Worm (Caenorhabditis elegans) whole organism, mixed stage, embryonic: ENCODE data around the gene str-199.

ENCODE experiments used
- blmp-1 ChIP-seq: fragments of 150-350 bp; optimal IDR thresholded peaks from 2 replicates; lab custom pipeline; 2014; ENCODE audit warnings: missing biosample characterization, missing genetic modification characterization
- ces-1 ChIP-seq: fragments of 150-350 bp; optimal IDR thresholded peaks from 2 replicates; lab custom pipeline; 2014; ENCODE audit warnings: missing biosample characterization, missing genetic modification reagents, missing genetic modification characterization
- elt-1 ChIP-seq: sonication (generic microtip); optimal IDR thresholded peaks from 2 replicates; lab custom pipeline; 2017; ENCODE audit warnings: missing genetic modification characterization, mild to moderate bottlenecking, missing compliant biosample characterization, antibody characterized with exemption, moderate library complexity, borderline replicate concordance; ENCODE audit not compliant: insufficient read depth
- mep-1 ChIP-seq: fragments of 150-350 bp; optimal IDR thresholded peaks from 2 replicates; lab custom pipeline; 2017; ENCODE audit warnings: missing biosample characterization, missing genetic modification reagents, missing genetic modification characterization, inconsistent platforms
- nhr-2 ChIP-seq: fragments of 150-350 bp; optimal IDR thresholded peaks from 2 replicates; lab custom pipeline; 2014; ENCODE audit warnings: missing biosample characterization, missing genetic modification characterization
- nhr-28 ChIP-seq: fragments of 150-350 bp; optimal IDR thresholded peaks from 2 replicates; lab custom pipeline; 2014; ENCODE audit warnings: missing biosample characterization, missing genetic modification characterization
- pha-4 ChIP-seq: fragments of 150-350 bp; optimal IDR thresholded peaks from 2 replicates; lab custom pipeline; 2018; ENCODE audit warnings: missing biosample characterization, missing genetic modification reagents, missing genetic modification characterization
- unc-62 ChIP-seq: fragments of 150-350 bp; optimal IDR thresholded peaks from 2 replicates; lab custom pipeline; 2014; ENCODE audit warnings: missing biosample characterization, missing genetic modification reagents, missing genetic modification characterization

DNA sequence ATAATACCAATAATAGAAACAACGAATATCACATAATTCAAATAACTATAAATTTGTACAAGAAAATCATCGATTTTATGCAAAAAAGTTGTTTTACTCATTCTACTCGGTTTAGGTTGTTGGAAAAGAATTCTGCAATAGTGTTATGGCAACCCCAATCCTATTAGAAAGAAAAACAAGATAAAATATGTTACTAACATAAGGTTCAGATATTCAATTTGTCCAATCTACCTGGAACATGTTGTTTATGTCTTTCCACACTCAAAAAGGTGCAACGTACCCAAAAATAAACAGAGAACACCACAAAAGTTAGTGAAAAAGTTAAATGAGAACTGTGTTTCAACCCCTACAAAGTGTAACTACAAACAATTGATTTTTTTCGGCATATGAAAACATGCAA, 19.5 kb downstream of the str-199 start, which contains the start of gene srw-51:
- TF ChIP-seq mep-1 (tag; lab: Kevin White, UChicago) (no peak), pha-4 (tag; lab: Kevin White, UChicago) (no peak), unc-62 (no peak), nhr-28 (tag; lab: Kevin White, UChicago) (no peak), ces-1 (GFP tag; lab: Kevin White, UChicago) (no peak), elt-1 (tag; lab: Kevin White, UChicago) (no peak), nhr-2 (tag; lab: Kevin White, UChicago) (no peak), blmp-1 (tag; lab: Kevin White, UChicago) (no peak)
